Fruit fly (Drosophila melanogaster): Measurements from ENCODE around the gene pkaap.

Gene pkaap

dm6 chr2L:16319743-16320142 lies 31.7 kb downstream of the pkaap start:
- TF ChIP-seq vri (GFP tag; optimal IDR thresholded peaks at IDR 0.05) (peak; percentile 67), fkh (GFP tag; optimal IDR thresholded peaks at IDR 0.05) (peak; percentile 38), CG16779 (tag; optimal IDR thresholded peaks at IDR 0.05) (peak; percentile 3), svp (GFP tag) (peak; percentile 75), lz (GFP tag; optimal IDR thresholded peaks at IDR 0.05) (no peak), CG1621 (tag; optimal IDR thresholded peaks at IDR 0.05) (no peak), CG7368 (GFP tag; optimal IDR thresholded peaks at IDR 0.05) (no peak)

- peak in 1 of 2 experiments; percentile 59 for TF ChIP-seq ss (GFP tag; optimal IDR thresholded peaks at IDR 0.05)
- no peak for TF ChIP-seq CG16779 (tag; optimal IDR thresholded peaks at IDR 0.05)
These were observed 32.3 kb downstream of the pkaap start for dm6 chr2L:16320428-16320827.

dm6 chr2L:16321209-16321608 lies 33.1 kb downstream of the pkaap start:
- TF ChIP-seq dsx (GFP tag; optimal IDR thresholded peaks at IDR 0.05; ENCODE audit: poor library complexity, severe bottlenecking): peak; percentile 18
- TF ChIP-seq achi (GFP tag; optimal IDR thresholded peaks at IDR 0.05): no peak

dm6 chr2L:16321872-16322631 lies 34.0 kb downstream of the pkaap start:
- TF ChIP-seq svp (GFP tag): peak; percentile 0
- peak; percentile 55 for TF ChIP-seq Eip78C (GFP tag)
- no peak for TF ChIP-seq CG8319 (GFP tag; optimal IDR thresholded peaks at IDR 0.05)
- TF ChIP-seq vri (GFP tag; optimal IDR thresholded peaks at IDR 0.05): peak; percentile 10
- no peak for TF ChIP-seq Blimp-1 (GFP tag; optimal IDR thresholded peaks at IDR 0.05)
- no peak for TF ChIP-seq fd59A (GFP tag; optimal IDR thresholded peaks at IDR 0.05)

dm6 chr2L:16323544-16323943 lies 35.5 kb downstream of the pkaap start:
- TF ChIP-seq eg (GFP tag; IDR thresholded peaks at IDR 0.05) (0 out of 3 replicates have a peak, but pooled peaks have one; percentile 8), Met (GFP tag; optimal IDR thresholded peaks at IDR 0.05) (no peak), CG6854 (GFP tag; optimal IDR thresholded peaks at IDR 0.05) (peak; percentile 29)

dm6 chr2L:16324833-16325232 lies 36.7 kb downstream of the pkaap start:
- TF ChIP-seq dac (GFP tag; optimal IDR thresholded peaks at IDR 0.05) (no peak), CG6276 (GFP tag; optimal IDR thresholded peaks at IDR 0.05) (peak; percentile 22), CG3032 (tag; optimal IDR thresholded peaks at IDR 0.05) (no peak), CG11762 (GFP tag; optimal IDR thresholded peaks at IDR 0.05; ENCODE audit: insufficient read depth) (no peak), CG11294 (GFP tag; IDR thresholded peaks at IDR 0.05) (no peak), Gug (GFP tag; IDR thresholded peaks at IDR 0.05) (no peak), Ets21C (GFP tag; optimal IDR thresholded peaks at IDR 0.05) (no peak), esn (GFP tag; optimal IDR thresholded peaks at IDR 0.05) (no peak), dsx (GFP tag; optimal IDR thresholded peaks at IDR 0.05; ENCODE audit: poor library complexity, severe bottlenecking) (no peak), cyc (GFP tag; optimal IDR thresholded peaks at IDR 0.05) (no peak), Eip75B (GFP tag; optimal IDR thresholded peaks at IDR 0.05) (no peak), fkh (GFP tag; optimal IDR thresholded peaks at IDR 0.05) (no peak), Hr38 (GFP tag; optimal IDR thresholded peaks at IDR 0.05) (no peak), CG6808 (GFP tag; optimal IDR thresholded peaks at IDR 0.05) (peak; percentile 17), fd85E (GFP tag; optimal IDR thresholded peaks at IDR 0.05) (no peak), Ets96B (tag; optimal IDR thresholded peaks at IDR 0.05) (no peak), lz (GFP tag; optimal IDR thresholded peaks at IDR 0.05) (no peak), achi (GFP tag; optimal IDR thresholded peaks at IDR 0.05) (no peak), salr (GFP tag; optimal IDR thresholded peaks at IDR 0.05) (no peak), Lpt (GFP tag; optimal IDR thresholded peaks at IDR 0.05) (no peak), Smox (GFP tag; optimal IDR thresholded peaks at IDR 0.05) (no peak), Hr39 (GFP tag; optimal IDR thresholded peaks at IDR 0.05) (no peak), CG34406 (GFP tag; optimal IDR thresholded peaks at IDR 0.05) (no peak), CG16779 (tag; optimal IDR thresholded peaks at IDR 0.05) (peak; percentile 58), CG6163 (GFP tag; IDR thresholded peaks at IDR 0.05) (peak; percentile 59; the same call in 2 of the 3 replicates), CG8119 (GFP tag; IDR thresholded peaks at IDR 0.05) (no peak), CG15336 (GFP tag; IDR thresholded peaks at IDR 0.05) (peak; percentile 22; the same call in 1 of the 2 replicates), CG32006 (GFP tag; optimal IDR thresholded peaks at IDR 0.05) (no peak), ss (GFP tag; optimal IDR thresholded peaks at IDR 0.05) (peak; percentile 49 to 70)
